Worm (Caenorhabditis elegans): ENCODE measurements around the gene lst-5.
"Not testable (repeated sequence)": the region's sequence is repeated elsewhere in the genome, so short reads cannot be mapped to it uniquely, and the experiment has no call there.

lst-5 gene

DNA sequence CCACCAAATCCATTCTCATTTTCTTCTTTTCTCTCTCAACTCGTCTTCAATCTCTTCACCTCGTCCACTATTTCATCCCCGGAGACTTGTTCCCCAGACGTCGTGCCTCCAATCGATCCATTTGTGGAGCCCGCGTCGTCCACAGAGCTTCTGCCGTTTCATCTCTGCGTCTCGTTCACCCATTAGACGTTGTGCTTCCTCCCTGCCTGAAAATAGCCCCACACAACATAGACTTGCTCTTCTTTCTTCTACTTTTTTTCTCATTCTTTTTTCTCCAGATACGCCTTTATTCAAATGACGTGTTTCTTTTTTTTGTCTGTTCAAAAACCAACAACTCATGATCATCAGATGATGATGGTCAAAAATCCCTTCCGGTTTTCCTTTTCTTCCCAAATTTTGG, 29.8 kb upstream of the lst-5 start (continued):
- TF ChIP-seq ztf-1 (GFP tag; conservative IDR thresholded peaks at IDR 0.05) (no peak), mdl-1 (tag; optimal IDR thresholded peaks at IDR 0.05) (no peak), gmeb-1 (tag; optimal IDR thresholded peaks at IDR 0.05) (no peak), alr-1 (tag; optimal IDR thresholded peaks at IDR 0.05) (no peak), unc-39 (tag; optimal IDR thresholded peaks at IDR 0.05) (no peak), F13H6.1 (tag; optimal IDR thresholded peaks at IDR 0.05) (peak; percentile 54), nhr-11 (tag; optimal IDR thresholded peaks at IDR 0.05) (no peak), crh-2 (tag; optimal IDR thresholded peaks at IDR 0.05) (peak; percentile 75)

ce11 chrII:6994677-6995076, 28.0 kb upstream of the lst-5 start, which contains the start of gene unc-104:
TSS of gene unc-104 (plus strand) at chrII:6994987.
- no peak for TF ChIP-seq elt-1 (tag; optimal IDR thresholded peaks at IDR 0.05)
- peak; percentile 14 for TF ChIP-seq crh-2 (tag; optimal IDR thresholded peaks at IDR 0.05)
- TF ChIP-seq nhr-6 (tag; optimal IDR thresholded peaks at IDR 0.05): no peak
- TF ChIP-seq snpc-4 (tag; optimal IDR thresholded peaks at IDR 0.05): no peak
- no peak for TF ChIP-seq ztf-11 (tag; optimal IDR thresholded peaks at IDR 0.05)
- TF ChIP-seq lsy-2 (tag; optimal IDR thresholded peaks at IDR 0.05): peak in 1 of 2 experiments; percentile 16
- no peak for TF ChIP-seq nhr-10 (tag; optimal IDR thresholded peaks at IDR 0.05)
- peak; percentile 27 for TF ChIP-seq C34F6.9 (tag; optimal IDR thresholded peaks at IDR 0.05)
- no peak for TF ChIP-seq lin-11 (tag; optimal IDR thresholded peaks at IDR 0.05)
- TF ChIP-seq sem-4 (tag; optimal IDR thresholded peaks at IDR 0.05): peak; percentile 55
- peak; percentile 24 for TF ChIP-seq zag-1 (tag; optimal IDR thresholded peaks at IDR 0.05)

DNA sequence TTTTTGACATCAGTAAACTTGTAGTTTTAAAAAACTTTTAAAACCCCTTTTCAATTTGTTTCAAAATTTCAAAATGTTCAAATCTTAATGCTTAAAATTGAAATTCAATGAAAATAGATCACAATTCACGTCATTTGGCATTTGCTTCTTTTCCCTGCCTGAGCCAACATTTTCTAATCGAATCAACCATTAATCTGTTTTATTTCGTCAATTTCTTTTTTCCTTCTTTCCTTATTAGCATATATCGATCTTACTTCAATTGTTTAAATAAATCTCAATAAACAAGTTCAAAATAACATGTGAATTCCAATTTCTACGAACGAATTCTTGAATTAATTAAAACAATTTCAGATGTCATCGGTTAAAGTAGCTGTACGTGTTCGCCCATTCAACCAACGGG, 27.1 kb upstream of the lst-5 start:
- TF ChIP-seq sem-4 (tag; optimal IDR thresholded peaks at IDR 0.05): no peak
- TF ChIP-seq blmp-1 (tag; optimal IDR thresholded peaks at IDR 0.05; ENCODE audit: insufficient read depth): no peak
- TF ChIP-seq lsy-2 (tag; optimal IDR thresholded peaks at IDR 0.05): no peak
- TF ChIP-seq nhr-23 (tag; optimal IDR thresholded peaks at IDR 0.05): no peak
- TF ChIP-seq mdl-1 (tag; optimal IDR thresholded peaks at IDR 0.05): no peak
- no peak for TF ChIP-seq unc-62 (GFP tag; optimal IDR thresholded peaks at IDR 0.05)
- no peak for TF ChIP-seq skn-1 (tag; optimal IDR thresholded peaks at IDR 0.05)
- TF ChIP-seq lin-13 (GFP tag; optimal IDR thresholded peaks at IDR 0.05): no peak
- no peak for TF ChIP-seq R02D3.7 (tag; optimal IDR thresholded peaks at IDR 0.05)
- no peak for TF ChIP-seq nhr-21 (tag; optimal IDR thresholded peaks at IDR 0.05)
- no peak for TF ChIP-seq Y55F3AM.14 (GFP tag; optimal IDR thresholded peaks at IDR 0.05)
- no peak for TF ChIP-seq sma-9 (GFP tag; optimal IDR thresholded peaks at IDR 0.05)
- no peak for TF ChIP-seq sma-9 (tag; optimal IDR thresholded peaks at IDR 0.05)
- TF ChIP-seq ceh-16 (tag; optimal IDR thresholded peaks at IDR 0.05): no peak
- no peak for TF ChIP-seq nhr-12 (tag; optimal IDR thresholded peaks at IDR 0.05)
- no peak for TF ChIP-seq ztf-1 (GFP tag; conservative IDR thresholded peaks at IDR 0.05)
- TF ChIP-seq mab-5 (tag; optimal IDR thresholded peaks at IDR 0.05): no peak
- no peak for TF ChIP-seq alr-1 (tag; optimal IDR thresholded peaks at IDR 0.05)
- TF ChIP-seq egl-27 (tag; optimal IDR thresholded peaks at IDR 0.05): no peak

DNA sequence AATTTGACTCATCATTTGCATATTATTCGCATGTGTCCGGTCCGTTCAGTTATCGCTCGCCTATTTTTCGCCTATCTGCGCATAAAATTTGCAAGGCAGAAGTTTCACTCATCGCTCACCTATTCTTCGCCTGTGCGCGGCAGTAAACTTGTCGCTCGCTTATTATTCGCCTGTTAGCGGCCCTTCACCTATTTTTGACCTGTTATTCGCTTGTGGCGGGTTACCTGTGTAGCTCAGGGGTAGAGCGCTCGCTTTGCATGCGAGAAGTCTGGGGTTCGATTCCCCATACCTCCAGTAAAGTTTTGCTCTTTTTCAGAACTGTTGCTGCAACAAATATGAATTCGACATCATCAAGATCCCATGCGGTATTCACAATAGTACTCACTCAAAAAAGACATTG, 21.3 kb upstream of the lst-5 start:
- TF ChIP-seq fos-1 (tag; optimal IDR thresholded peaks at IDR 0.05) (peak; percentile 8), nhr-129 (tag; optimal IDR thresholded peaks at IDR 0.05) (peak; percentile 26), sma-9 (GFP tag; optimal IDR thresholded peaks at IDR 0.05) (peak; percentile 10)
- TF ChIP-seq sma-9 (tag; optimal IDR thresholded peaks at IDR 0.05): not testable (repeated sequence)

DNA sequence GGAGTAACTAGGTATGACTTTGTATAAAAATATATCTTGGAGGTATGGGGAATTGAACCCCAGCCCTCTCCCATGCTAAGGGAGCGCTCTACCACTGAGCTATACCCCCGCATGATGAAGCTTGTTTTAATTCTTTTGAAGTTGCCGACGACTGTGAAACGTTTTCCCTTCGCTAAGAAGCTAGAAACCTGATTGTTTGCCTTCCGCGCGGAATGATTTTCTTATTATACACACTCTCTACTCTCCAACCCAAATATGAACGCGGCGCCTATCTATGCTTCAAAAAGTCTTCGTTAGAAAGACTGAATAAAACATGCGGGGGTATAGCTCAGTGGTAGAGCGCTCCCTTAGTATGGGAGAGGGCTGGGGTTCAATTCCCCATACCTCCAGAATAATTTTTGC, 19.8 kb upstream of the lst-5 start:
- no peak for TF ChIP-seq nhr-129 (tag; optimal IDR thresholded peaks at IDR 0.05)
- peak; percentile 4 for TF ChIP-seq Y55F3AM.14 (GFP tag; optimal IDR thresholded peaks at IDR 0.05)
- no peak for TF ChIP-seq nhr-10 (tag; optimal IDR thresholded peaks at IDR 0.05)
- TF ChIP-seq F13H6.1 (tag; optimal IDR thresholded peaks at IDR 0.05): peak; percentile 1
- TF ChIP-seq sma-3 (GFP tag; optimal IDR thresholded peaks at IDR 0.05): peak; percentile 6

ce11 chrII:7012592-7012991, 10.1 kb upstream of the lst-5 start, which contains the start of gene sqv-7:
TSS of gene sqv-7 (minus strand) at chrII:7012692.
- TF ChIP-seq peb-1 (tag; optimal IDR thresholded peaks at IDR 0.05) (no peak), elt-3 (tag; optimal IDR thresholded peaks at IDR 0.05) (no peak), lin-39 (tag; optimal IDR thresholded peaks at IDR 0.05) (no peak), ztf-4 (tag; optimal IDR thresholded peaks at IDR 0.05) (no peak), R02D3.7 (tag; optimal IDR thresholded peaks at IDR 0.05) (no peak), gmeb-1 (tag; optimal IDR thresholded peaks at IDR 0.05) (no peak), Y55F3AM.14 (GFP tag; optimal IDR thresholded peaks at IDR 0.05) (no peak), fos-1 (tag; optimal IDR thresholded peaks at IDR 0.05) (no peak), sma-3 (GFP tag; optimal IDR thresholded peaks at IDR 0.05) (no peak), mdl-1 (tag; optimal IDR thresholded peaks at IDR 0.05) (no peak)
